Fruit fly (Drosophila melanogaster) S2 (cell line): ENCODE data around the gene holn1.

Source experiments
- CG8478 ChIP-seq: fragments of >200 bp; optimal IDR thresholded peaks from 2 replicates; lab custom pipeline; 2018
- CTCF ChIP-seq, 2 experiments: fragments of >200 bp; optimal IDR thresholded peaks; 2 replicates each; lab custom pipeline; 2018

DNA sequence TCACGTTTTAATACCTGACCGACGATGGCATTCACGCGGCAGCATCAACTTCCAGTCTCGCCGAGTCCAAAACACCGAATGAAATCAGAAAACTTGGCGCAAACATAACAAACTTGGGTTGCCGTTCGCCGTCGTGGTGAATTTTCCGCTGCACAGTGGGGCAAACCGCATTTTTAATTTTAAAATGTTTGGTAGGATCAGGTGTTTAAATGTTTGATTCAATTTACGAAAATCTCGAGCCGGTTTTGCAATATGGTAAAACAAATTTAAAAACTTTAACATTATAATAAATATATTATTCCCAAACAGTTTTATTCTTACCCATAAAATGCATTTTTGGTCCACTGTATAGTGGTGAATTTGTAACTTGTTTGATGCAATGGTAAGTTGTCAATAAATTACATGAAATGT, 38.5 kb downstream of the holn1 start, which contains the start of gene RluA-1:
- TF ChIP-seq CTCF (optimal IDR thresholded peaks at IDR 0.05; lab: Kevin White, UChicago), result no peak
- TF ChIP-seq CG8478, result no peak
